Worm (Caenorhabditis elegans): ENCODE measurements around the gene F42F12.3.

DNA sequence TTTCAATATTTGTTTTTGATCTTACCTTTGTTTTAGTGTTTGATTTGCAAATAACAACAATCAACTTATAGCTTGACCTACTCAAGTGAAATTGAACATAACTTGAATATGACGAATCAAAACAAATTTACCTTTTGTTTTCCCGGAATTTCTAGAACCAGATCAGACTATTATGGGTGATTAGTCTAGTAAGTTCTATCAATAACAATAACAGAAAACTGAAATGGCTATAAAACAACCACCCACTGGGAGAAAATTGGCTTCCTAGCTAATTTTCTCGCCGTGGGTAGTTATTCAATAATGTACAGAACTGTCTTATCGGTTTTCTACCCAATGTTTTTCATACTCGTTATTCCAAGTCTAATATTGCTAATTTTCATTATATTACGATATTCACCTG lies 21.7 kb upstream of the F42F12.3 start, which contains the start of gene srd-45:
- TF ChIP-seq tab-1 (GFP tag; IDR thresholded peaks at IDR 0.05): no peak
- no peak for TF ChIP-seq ztf-23 (GFP tag; IDR thresholded peaks at IDR 0.05)
- TF ChIP-seq flt-1 (GFP tag; IDR thresholded peaks at IDR 0.05): no peak
